Fruit fly (Drosophila melanogaster) whole organism, prepupa: ENCODE measurements around the gene fon.

Experiments
- CG11762 ChIP-seq: fragments of 200-800 bp; sonication (Bioruptor generic); optimal IDR thresholded peaks from 3 replicates; lab custom pipeline; 2016; ENCODE audit warnings: missing biosample characterization, missing genetic modification characterization; ENCODE audit not compliant: insufficient read depth
- CG6792 ChIP-seq: fragments of 200-800 bp; sonication (Bioruptor generic); optimal IDR thresholded peaks from 3 replicates; lab custom pipeline; 2016; ENCODE audit warnings: missing biosample characterization, missing genetic modification characterization
- CG6854 ChIP-seq: fragments of 200-800 bp; sonication (Bioruptor generic); optimal IDR thresholded peaks from 2 replicates; lab custom pipeline; 2017; ENCODE audit warnings: missing biosample characterization, mild to moderate bottlenecking, missing genetic modification characterization
- CG7368 ChIP-seq: fragments of 200-800 bp; sonication (Bioruptor generic); optimal IDR thresholded peaks from 3 replicates; lab custom pipeline; 2016; ENCODE audit warnings: missing biosample characterization, missing genetic modification characterization
- Lpt ChIP-seq: fragments of 200-800 bp; sonication (Bioruptor generic); optimal IDR thresholded peaks from 3 replicates; lab custom pipeline; 2016; ENCODE audit warnings: missing biosample characterization, missing genetic modification characterization
- fd85E ChIP-seq: fragments of 200-800 bp; sonication (Bioruptor generic); optimal IDR thresholded peaks from 3 replicates; lab custom pipeline; 2016; ENCODE audit warnings: missing biosample characterization, missing genetic modification characterization
- fkh ChIP-seq: fragments of 200-800 bp; sonication (Bioruptor generic); optimal IDR thresholded peaks from 3 replicates; lab custom pipeline; 2017; ENCODE audit warnings: missing biosample characterization, mild to moderate bottlenecking, missing genetic modification characterization, moderate library complexity
- spab ChIP-seq: fragments of 200-800 bp; sonication (Bioruptor generic); optimal IDR thresholded peaks from 2 replicates; lab custom pipeline; 2017; ENCODE audit warnings: missing biosample characterization, mild to moderate bottlenecking, missing genetic modification characterization, missing genetic modification reagents

dm6 chr2L:19434260-19434659 is 48.3 kb upstream of the fon start:
- no peak for TF ChIP-seq CG11762 (GFP tag; lab: Kevin White, UChicago)
- TF ChIP-seq CG6854 (GFP tag; lab: Kevin White, UChicago) = no peak
- TF ChIP-seq spab (GFP tag; lab: Kevin White, UChicago) = no peak
- TF ChIP-seq fkh (GFP tag; lab: Kevin White, UChicago) = peak; percentile 91
- TF ChIP-seq fd85E (GFP tag; lab: Kevin White, UChicago) = no peak
- no peak for TF ChIP-seq Lpt (GFP tag; lab: Kevin White, UChicago)
- TF ChIP-seq CG7368 (GFP tag; lab: Kevin White, UChicago) = no peak
- no peak for TF ChIP-seq CG6792
